Worm (Caenorhabditis elegans) whole organism, midembryonic: Measurements from ENCODE around the gene dpm-1.

Experiments
- T22C8.4 ChIP-seq: fragments of 200-800 bp; sonication (Bioruptor generic); IDR thresholded peaks from 2 replicates; pipeline ENCODE4 v1.3.6; 2022; ENCODE audit warnings: missing genetic modification characterization, missing compliant biosample characterization
- cog-1 ChIP-seq: sonication (generic microtip); optimal IDR thresholded peaks from 2 replicates; lab custom pipeline; 2016; ENCODE audit warnings: missing genetic modification characterization, missing compliant biosample characterization
- flt-1 ChIP-seq: fragments of 200-800 bp; sonication (Bioruptor generic); IDR thresholded peaks from 2 replicates; pipeline ENCODE4 v1.3.6; 2022; ENCODE audit warnings: missing genetic modification characterization, missing compliant biosample characterization
- klf-2 ChIP-seq: fragments of 200-800 bp; sonication (Bioruptor generic); conservative IDR thresholded peaks from 2 replicates; pipeline ENCODE4 v1.3.6; 2022; ENCODE audit warnings: missing genetic modification reagents, missing genetic modification characterization, missing compliant biosample characterization
- med-1 ChIP-seq: sonication (generic microtip); optimal IDR thresholded peaks from 2 replicates; lab custom pipeline; 2017; ENCODE audit warnings: missing genetic modification characterization, mild to moderate bottlenecking, missing compliant biosample characterization, antibody characterized with exemption, missing genetic modification reagents; ENCODE audit not compliant: insufficient read depth
- ztf-23 ChIP-seq: fragments of 200-800 bp; sonication (Bioruptor generic); IDR thresholded peaks from 2 replicates; pipeline ENCODE4 v1.3.6; 2022; ENCODE audit warnings: missing genetic modification reagents, missing genetic modification characterization, missing compliant biosample characterization

- TF ChIP-seq med-1 (GFP tag; lab: Kevin White, UChicago) (no peak), flt-1 (no peak), T22C8.4 (GFP tag; lab: Robert Waterston, UW) (no peak), klf-2 (GFP tag; lab: Robert Waterston, UW) (no peak), cog-1 (tag; lab: Kevin White, UChicago) (no peak), ztf-23 (GFP tag; lab: Robert Waterston, UW) (no peak)
These were observed 23.4 kb upstream of the dpm-1 start for ce11 chrIV:422112-422511.
